Worm (Caenorhabditis elegans) whole organism, L4 larva: ENCODE measurements around the gene F31F7.1.
A peak's percentile ranks its signal among the peaks of the same experiment; 100 is the strongest.

Experiments used
- ZK546.5 ChIP-seq, 2 experiments: sonication (generic microtip); optimal IDR thresholded peaks; 2 replicates each; lab custom pipeline; 2017; ENCODE audit warnings: missing biosample characterization in 2 of 2, missing genetic modification characterization in 2 of 2
- ama-1 ChIP-seq: fragments of 150-350 bp; optimal IDR thresholded peaks from 2 replicates; lab custom pipeline; 2014; ENCODE audit warnings: inconsistent platforms, mixed read lengths
- ces-1 ChIP-seq: fragments of 150-350 bp; sonication (generic microtip); optimal IDR thresholded peaks from 4 replicates; lab custom pipeline; 2014; ENCODE audit warnings: missing biosample characterization, missing genetic modification reagents, missing genetic modification characterization
- ctbp-1 ChIP-seq: fragments of 200-800 bp; sonication (Bioruptor generic); IDR thresholded peaks from 2 replicates; pipeline ENCODE4 v1.3.6; 2022; ENCODE audit warnings: missing genetic modification reagents, missing genetic modification characterization, missing compliant biosample characterization
- mxl-2 ChIP-seq: fragments of 200-800 bp; sonication (Bioruptor generic); conservative IDR thresholded peaks from 2 replicates; pipeline ENCODE4 v1.3.6; 2022; ENCODE audit warnings: missing genetic modification reagents, missing genetic modification characterization, missing compliant biosample characterization
- nhr-77 ChIP-seq: fragments of 150-350 bp; optimal IDR thresholded peaks from 2 replicates; lab custom pipeline; 2014; ENCODE audit warnings: missing biosample characterization, missing genetic modification characterization
- pha-4 ChIP-seq, 2 experiments: fragments of 150-350 bp in 1 of 2; fragments of 200-800 bp in 1 of 2; sonication (Bioruptor generic) in 1 of 2; IDR thresholded peaks in 1 of 2; optimal IDR thresholded peaks in 1 of 2; 2 replicates each; pipeline versions ENCODE4 v1.3.6 to Lab custom; 2014 to 2022; ENCODE audit warnings: missing genetic modification characterization in 2 of 2, missing genetic modification reagents in 2 of 2, missing biosample characterization in 1 of 2, missing compliant biosample characterization in 1 of 2
- unc-130 ChIP-seq: sonication (generic microtip); optimal IDR thresholded peaks from 2 replicates; lab custom pipeline; 2016; ENCODE audit warnings: missing genetic modification reagents, missing genetic modification characterization, missing compliant biosample characterization

DNA sequence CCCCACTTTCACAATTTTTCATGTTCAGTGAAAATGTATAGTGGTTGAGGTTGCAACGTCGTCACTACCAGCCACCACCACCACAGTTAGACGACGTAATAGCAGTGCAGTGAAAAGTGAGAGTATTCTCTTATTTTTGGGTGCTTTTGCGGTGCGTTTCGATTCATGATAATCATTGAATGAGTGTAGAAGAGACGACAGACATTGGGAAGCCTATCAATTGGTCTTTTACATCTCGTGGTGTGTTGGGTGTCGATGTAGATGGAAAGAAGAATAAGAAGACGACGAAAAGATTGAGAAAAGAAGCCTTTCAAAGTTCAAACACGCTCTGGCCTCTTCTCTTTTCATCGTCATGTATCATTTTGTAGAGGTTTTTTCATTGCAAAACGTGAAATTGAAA is 36.4 kb upstream of the F31F7.1 start:
- TF ChIP-seq pha-4 (GFP tag; IDR thresholded peaks at IDR 0.05; lab: Robert Waterston, UW) (no peak), pha-4 (tag; optimal IDR thresholded peaks at IDR 0.05; lab: Kevin White, UChicago) (no peak), ama-1 (lab: Kevin White, UChicago) (no peak), ZK546.5 (tag; optimal IDR thresholded peaks at IDR 0.05; lab: Kevin White, UChicago) (no peak), nhr-77 (peak; percentile 59), ces-1 (GFP tag; lab: Kevin White, UChicago) (no peak), ctbp-1 (GFP tag; lab: Robert Waterston, UW) (no peak), mxl-2 (GFP tag; lab: Robert Waterston, UW) (no peak), unc-130 (no peak)
